Worm (Caenorhabditis elegans): Measurements from ENCODE around the gene F36G9.7.

F36G9.7 gene

ce11 chrV:15920273-15920672 lies 49.3 kb downstream of the F36G9.7 start, which contains the start of gene F35E8.10:
TSS of gene F35E8.10 (minus strand) at chrV:15920373.
- no peak for TF ChIP-seq unc-62 (GFP tag; optimal IDR thresholded peaks at IDR 0.05)

Data from whole organism, dauer.